Worm (Caenorhabditis elegans): Measurements from ENCODE around the gene F41C6.7.

- no peak for TF ChIP-seq snpc-4 (tag; optimal IDR thresholded peaks at IDR 0.05)
- no peak for TF ChIP-seq zfp-3 (GFP tag; conservative IDR thresholded peaks at IDR 0.05)
- no peak for TF ChIP-seq fos-1 (tag; optimal IDR thresholded peaks at IDR 0.05)
- no peak for TF ChIP-seq lin-15B (tag; optimal IDR thresholded peaks at IDR 0.05)
- TF ChIP-seq dpl-1 (GFP tag; optimal IDR thresholded peaks at IDR 0.05) = no peak
- TF ChIP-seq nhr-6 (tag; optimal IDR thresholded peaks at IDR 0.05) = no peak
These were observed 22.0 kb downstream of the F41C6.7 start, which contains the start of gene nep-4 for ce11 chrX:6863032-6863431.

All from whole organism, L4 larva.